Worm (Caenorhabditis elegans) whole organism, midembryonic: ENCODE results near the gene K01D12.8.

Source experiments
- T22C8.4 ChIP-seq: fragments of 200-800 bp; sonication (Bioruptor generic); IDR thresholded peaks from 2 replicates; pipeline ENCODE4 v1.3.6; 2022; ENCODE audit warnings: missing genetic modification characterization, missing compliant biosample characterization
- flt-1 ChIP-seq: fragments of 200-800 bp; sonication (Bioruptor generic); IDR thresholded peaks from 2 replicates; pipeline ENCODE4 v1.3.6; 2022; ENCODE audit warnings: missing genetic modification characterization, missing compliant biosample characterization
- klf-2 ChIP-seq: fragments of 200-800 bp; sonication (Bioruptor generic); conservative IDR thresholded peaks from 2 replicates; pipeline ENCODE4 v1.3.6; 2022; ENCODE audit warnings: missing genetic modification reagents, missing genetic modification characterization, missing compliant biosample characterization
- med-1 ChIP-seq: sonication (generic microtip); optimal IDR thresholded peaks from 2 replicates; lab custom pipeline; 2017; ENCODE audit warnings: missing genetic modification characterization, mild to moderate bottlenecking, missing compliant biosample characterization, antibody characterized with exemption, missing genetic modification reagents; ENCODE audit not compliant: insufficient read depth
- tab-1 ChIP-seq: fragments of 200-800 bp; sonication (Bioruptor generic); IDR thresholded peaks from 2 replicates; pipeline ENCODE4 v1.3.6; 2022; ENCODE audit warnings: missing genetic modification characterization, missing compliant biosample characterization
- ztf-23 ChIP-seq: fragments of 200-800 bp; sonication (Bioruptor generic); IDR thresholded peaks from 2 replicates; pipeline ENCODE4 v1.3.6; 2022; ENCODE audit warnings: missing genetic modification reagents, missing genetic modification characterization, missing compliant biosample characterization
- ztf-29 ChIP-seq: fragments of 200-800 bp; sonication (Bioruptor generic); IDR thresholded peaks from 2 replicates; pipeline ENCODE4 v1.3.6; 2022; ENCODE audit warnings: missing genetic modification reagents, missing genetic modification characterization, missing compliant biosample characterization

DNA sequence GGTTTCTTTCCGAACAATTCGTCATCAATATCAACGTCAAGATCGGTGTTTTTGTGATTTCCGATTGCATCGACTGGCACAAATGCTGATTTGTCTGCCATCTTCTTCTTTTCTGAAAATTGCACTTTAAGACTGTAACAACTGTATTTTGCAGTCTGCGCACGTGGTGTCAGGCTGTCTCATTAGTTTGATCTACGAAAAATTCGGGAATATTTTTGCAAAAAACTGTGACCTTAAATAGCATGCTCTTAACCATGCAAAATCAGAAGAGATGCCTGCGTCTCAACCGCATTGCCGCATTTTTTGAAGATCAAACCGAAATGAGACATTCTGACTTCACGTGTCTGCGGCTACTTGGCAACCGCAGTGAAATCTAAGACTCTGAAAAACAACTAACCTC is 1.1 kb upstream of the K01D12.8 start, which contains the start of gene K01D12.7:
- TF ChIP-seq T22C8.4 (GFP tag; lab: Robert Waterston, UW) (no peak), med-1 (GFP tag; lab: Kevin White, UChicago) (no peak), ztf-23 (no peak), ztf-29 (GFP tag; lab: Robert Waterston, UW) (no peak), tab-1 (GFP tag; lab: Robert Waterston, UW) (no peak), flt-1 (GFP tag; lab: Robert Waterston, UW) (no peak), klf-2 (GFP tag; lab: Robert Waterston, UW) (no peak)
